Fruit fly (Drosophila melanogaster) whole organism, embryonic: Measurements from ENCODE around the gene Ilp5.

ENCODE experiments used
- CG11247 ChIP-seq: fragments of 200-800 bp; sonication (Bioruptor generic); IDR thresholded peaks from 2 replicates; pipeline ENCODE4 v1.3.6; 2022; ENCODE audit warnings: missing biosample characterization, missing genetic modification characterization
- CG17186 ChIP-seq: fragments of 200-800 bp; sonication (Bioruptor generic); optimal IDR thresholded peaks from 3 replicates; lab custom pipeline; 2017; ENCODE audit warnings: missing biosample characterization, missing genetic modification reagents, missing genetic modification characterization
- Deaf1 ChIP-seq: fragments of 200-800 bp; optimal IDR thresholded peaks from 3 replicates; lab custom pipeline; 2019; ENCODE audit warnings: missing biosample characterization, mild to moderate bottlenecking, missing genetic modification characterization, moderate library complexity
- Fer1 ChIP-seq: fragments of 200-800 bp; sonication (Bioruptor generic); optimal IDR thresholded peaks from 2 replicates; lab custom pipeline; 2017; ENCODE audit warnings: missing biosample characterization, mild to moderate bottlenecking, missing genetic modification characterization
- HLH54F ChIP-seq: fragments of 200-800 bp; sonication (Bioruptor generic); optimal IDR thresholded peaks from 3 replicates; lab custom pipeline; 2016; ENCODE audit warnings: missing biosample characterization, missing genetic modification characterization
- Mrtf ChIP-seq: fragments of 200-800 bp; sonication (Bioruptor generic); IDR thresholded peaks from 3 replicates; pipeline ENCODE4 v1.3.6; 2022; ENCODE audit warnings: missing biosample characterization, missing genetic modification characterization
- Ssrp ChIP-seq: fragments of 200-800 bp; sonication (Bioruptor generic); optimal IDR thresholded peaks from 2 replicates; lab custom pipeline; 2018; ENCODE audit warnings: missing biosample characterization, mild to moderate bottlenecking, missing genetic modification characterization, moderate library complexity
- fu2 ChIP-seq: fragments of 200-800 bp; sonication (Bioruptor generic); optimal IDR thresholded peaks from 2 replicates; lab custom pipeline; 2016; ENCODE audit warnings: missing biosample characterization, missing genetic modification characterization
- h ChIP-seq: fragments of >200 bp; optimal IDR thresholded peaks from 2 replicates; lab custom pipeline; 2017

- TF ChIP-seq fu2 (GFP tag; lab: Kevin White, UChicago), result no peak
- TF ChIP-seq Deaf1, result no peak
- no peak for TF ChIP-seq CG17186 (GFP tag; lab: Kevin White, UChicago)
- TF ChIP-seq CG11247 (GFP tag; lab: Robert Waterston, UW), result no peak
- TF ChIP-seq HLH54F (GFP tag; lab: Kevin White, UChicago), result no peak
- no peak for TF ChIP-seq h (lab: Kevin White, UChicago)
- TF ChIP-seq Fer1 (GFP tag; lab: Kevin White, UChicago), result no peak
- TF ChIP-seq Mrtf (GFP tag; lab: Robert Waterston, UW), result no peak
- no peak for TF ChIP-seq Ssrp
These were observed 27.4 kb upstream of the Ilp5 start for dm6 chr3L:9851000-9851671.
